Worm (Caenorhabditis elegans): Measurements from ENCODE around the gene fbxa-55.

DNA sequence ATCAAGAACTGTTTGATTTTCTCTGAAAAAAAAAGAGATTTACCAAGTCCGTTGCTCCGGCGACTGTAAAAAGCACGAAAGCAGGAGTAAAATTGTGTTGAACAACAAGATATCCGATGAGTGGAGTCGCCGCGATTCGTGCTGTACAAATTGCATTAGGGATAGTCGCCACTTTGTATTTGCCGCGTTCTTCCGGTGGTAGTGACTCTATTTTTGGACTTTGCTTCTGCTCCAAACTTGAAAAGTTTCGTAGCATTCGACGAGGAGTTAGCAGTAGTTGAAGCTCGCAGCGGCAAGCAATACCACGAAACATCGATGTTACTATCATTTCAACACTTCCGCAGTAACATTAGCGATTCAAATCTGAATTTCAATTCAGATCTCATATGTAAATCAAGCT is 26.3 kb downstream of the fbxa-55 start, which contains the start of gene crls-1:
- TF ChIP-seq him-1 (tag; optimal IDR thresholded peaks at IDR 0.05): no peak
- TF ChIP-seq dao-5 (tag; optimal IDR thresholded peaks at IDR 0.05): no peak
- no peak for TF ChIP-seq W03F9.2 (tag; optimal IDR thresholded peaks at IDR 0.05)

Data from whole organism, L4/young adult.